1 fruit fly cellular context compared by ENCODE assay signal in the genomic region with DNA sequence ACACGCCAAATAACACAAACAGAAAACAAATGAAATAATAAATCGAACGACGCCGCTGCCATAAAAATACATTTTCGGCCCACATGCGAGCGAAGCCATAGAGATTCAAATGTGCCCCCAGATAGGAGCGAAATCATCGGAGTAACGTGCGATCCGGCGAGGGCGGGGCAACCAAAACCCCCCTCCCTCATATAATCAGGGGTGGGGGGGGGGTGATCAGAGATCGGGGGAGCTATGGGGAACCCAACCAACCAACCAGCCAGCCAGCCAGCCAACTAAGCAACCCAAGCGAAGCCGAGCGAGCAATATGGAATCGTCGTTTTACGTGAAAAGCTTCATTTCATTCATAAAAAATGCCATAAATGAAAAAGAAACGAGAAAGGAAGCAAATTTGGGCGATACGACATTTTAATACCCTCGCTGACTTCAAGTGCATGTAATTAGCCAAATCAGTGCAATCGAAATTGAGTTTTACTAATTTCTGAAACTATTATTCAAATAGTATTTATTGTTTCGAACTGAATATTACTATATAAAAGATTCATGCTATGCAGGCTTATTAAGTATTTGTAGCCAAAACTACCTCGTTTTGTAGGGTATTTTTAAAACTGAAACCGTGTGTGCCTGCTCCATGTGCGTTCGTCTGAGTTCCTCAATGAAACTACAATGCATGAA.
TF ChIP-seq lines count a peak whose summit lies in the region.

No protein-coding gene starts in this region.

TF ChIP-seq in whole organism, embryonic, 481 proteins besides CTCF, POLR2A, EP300 and RAD21 (continued from another document):
- peak; percentile 81 for TF ChIP-seq dmrt99B (tag; optimal IDR thresholded peaks at IDR 0.05; lab: Kevin White, UChicago)
- no peak for TF ChIP-seq fd64A (GFP tag; optimal IDR thresholded peaks at IDR 0.05; lab: Kevin White, UChicago)
- TF ChIP-seq chn (GFP tag; optimal IDR thresholded peaks at IDR 0.05; lab: Kevin White, UChicago) = peak; percentile 46
- peak; percentile 79 for TF ChIP-seq CG11504 (tag; optimal IDR thresholded peaks at IDR 0.05; lab: Kevin White, UChicago)
- peak; percentile 39 for TF ChIP-seq Nf-YB (GFP tag; optimal IDR thresholded peaks at IDR 0.05; lab: Kevin White, UChicago)
- TF ChIP-seq HLH3B (GFP tag; IDR thresholded peaks at IDR 0.05; lab: Robert Waterston, UW) = peak; percentile 64
- no peak for TF ChIP-seq dan (GFP tag; IDR thresholded peaks at IDR 0.05; lab: Robert Waterston, UW)
- TF ChIP-seq maf-S (GFP tag; optimal IDR thresholded peaks at IDR 0.05; lab: Kevin White, UChicago) = peak; percentile 2
- TF ChIP-seq fd96Cb (tag; optimal IDR thresholded peaks at IDR 0.05; lab: Kevin White, UChicago) = peak; percentile 78
- peak; percentile 41 for TF ChIP-seq CG16863 (GFP tag; optimal IDR thresholded peaks at IDR 0.05; lab: Kevin White, UChicago)
- TF ChIP-seq seq (GFP tag; IDR thresholded peaks at IDR 0.05; lab: Robert Waterston, UW) = peak; percentile 28; the same call in 1 of the 2 replicates
- TF ChIP-seq CG8944 (GFP tag; optimal IDR thresholded peaks at IDR 0.05; lab: Kevin White, UChicago) = peak; percentile 22
- TF ChIP-seq HHEX (GFP tag; optimal IDR thresholded peaks at IDR 0.05; lab: Kevin White, UChicago) = peak; percentile 22
- peak; percentile 63 for TF ChIP-seq ind (GFP tag; optimal IDR thresholded peaks at IDR 0.05; lab: Kevin White, UChicago)
- TF ChIP-seq CG6654 (GFP tag; optimal IDR thresholded peaks at IDR 0.05; lab: Kevin White, UChicago) = peak; percentile 31
- TF ChIP-seq B-H2 (GFP tag; optimal IDR thresholded peaks at IDR 0.05; lab: Kevin White, UChicago) = no peak
- TF ChIP-seq so (GFP tag; IDR thresholded peaks at IDR 0.05; lab: Robert Waterston, UW) = 0 out of 3 replicates have a peak, but pooled peaks have one; percentile 55
- TF ChIP-seq Myb (GFP tag; optimal IDR thresholded peaks at IDR 0.05; lab: Kevin White, UChicago) = peak; percentile 4
- TF ChIP-seq Bdp1 (GFP tag; optimal IDR thresholded peaks at IDR 0.05; lab: Kevin White, UChicago) = no peak
- TF ChIP-seq ap (GFP tag; IDR thresholded peaks at IDR 0.05; lab: Robert Waterston, UW) = peak; percentile 69
- TF ChIP-seq Oaz (GFP tag; IDR thresholded peaks at IDR 0.05; lab: Robert Waterston, UW) = peak; percentile 34; the same call in 1 of the 2 replicates
- peak; percentile 22 for TF ChIP-seq sug (tag; optimal IDR thresholded peaks at IDR 0.05; lab: Kevin White, UChicago)
